Fruit fly (Drosophila melanogaster) whole organism, adult: ENCODE data around the gene CG17344.

Experiments
- CG11617 ChIP-seq: fragments of 200-800 bp; sonication (Bioruptor generic); optimal IDR thresholded peaks from 2 replicates; lab custom pipeline; 2017; ENCODE audit warnings: mild to moderate bottlenecking, missing biosample characterization, missing genetic modification reagents, missing genetic modification characterization
- CG1620 ChIP-seq: fragments of 200-800 bp; sonication (Bioruptor generic); optimal IDR thresholded peaks from 2 replicates; lab custom pipeline; 2016; ENCODE audit warnings: missing biosample characterization, missing genetic modification characterization
- CG5204 ChIP-seq: fragments of 200-800 bp; sonication (Bioruptor generic); optimal IDR thresholded peaks from 2 replicates; lab custom pipeline; 2016; ENCODE audit warnings: missing biosample characterization, missing genetic modification characterization
- CG7101 ChIP-seq: fragments of 200-800 bp; sonication (Bioruptor generic); optimal IDR thresholded peaks from 2 replicates; lab custom pipeline; 2018; ENCODE audit warnings: missing biosample characterization, mild to moderate bottlenecking, missing genetic modification characterization, moderate library complexity
- Hr96 ChIP-seq: fragments of 200-800 bp; sonication (Bioruptor generic); optimal IDR thresholded peaks from 2 replicates; lab custom pipeline; 2016; ENCODE audit warnings: missing biosample characterization, missing genetic modification characterization
- kay ChIP-seq: fragments of 200-800 bp; sonication (Bioruptor generic); peaks from one replicate; lab custom pipeline; 2016; ENCODE audit warnings: missing biosample characterization, missing genetic modification characterization, borderline replicate concordance
- pad ChIP-seq: fragments of 200-800 bp; sonication (Bioruptor generic); optimal IDR thresholded peaks from 3 replicates; lab custom pipeline; 2017; ENCODE audit warnings: missing biosample characterization, missing genetic modification characterization, mild to moderate bottlenecking, moderate library complexity, missing genetic modification reagents
- tj ChIP-seq: fragments of 200-800 bp; sonication (Bioruptor generic); optimal IDR thresholded peaks from 3 replicates; lab custom pipeline; 2017; ENCODE audit warnings: missing biosample characterization, mild to moderate bottlenecking, missing genetic modification characterization, moderate library complexity

DNA sequence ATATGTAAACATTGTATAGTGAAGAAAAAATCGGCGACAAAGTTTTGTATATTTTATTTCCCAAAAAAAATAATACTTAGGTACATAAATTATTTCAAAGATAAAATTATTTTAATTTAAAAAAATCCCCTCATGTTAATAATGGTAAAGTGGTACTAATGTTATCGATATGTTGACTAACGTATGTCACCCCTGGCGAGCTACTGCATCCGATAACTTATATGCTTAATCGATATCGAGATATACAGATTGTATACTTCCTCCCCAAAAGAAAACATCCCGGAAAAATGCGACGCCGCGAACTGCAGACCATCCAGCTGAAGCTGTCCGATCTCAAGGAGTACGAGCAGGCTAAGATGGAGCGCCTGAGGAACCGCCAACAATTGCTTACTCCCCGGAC is 37.1 kb upstream of the CG17344 start, which contains the start of gene CG17343:
- TF ChIP-seq CG11617 (GFP tag; lab: Kevin White, UChicago) (no peak), Hr96 (GFP tag; lab: Kevin White, UChicago) (no peak), tj (no peak), CG5204 (no peak), CG1620 (GFP tag; lab: Kevin White, UChicago) (no peak), CG7101 (tag; lab: Kevin White, UChicago) (no peak), pad (GFP tag; lab: Kevin White, UChicago) (no peak), kay (no peak)
